Worm (Caenorhabditis elegans) whole organism, L1 larva: Measurements from ENCODE around the gene C47A4.5.

Source experiments
- ama-1 ChIP-seq: fragments of 150-350 bp; optimal IDR thresholded peaks from 2 replicates; lab custom pipeline; 2014
- ceh-82 ChIP-seq, 3 experiments: fragments of 150-350 bp in 1 of 3; sonication (generic microtip) in 2 of 3; optimal IDR thresholded peaks; 2 replicates each; lab custom pipeline; 2014 to 2017; ENCODE audit warnings: missing biosample characterization in 3 of 3, missing genetic modification characterization in 3 of 3
- jun-1 ChIP-seq: fragments of 150-350 bp; optimal IDR thresholded peaks from 2 replicates; lab custom pipeline; 2014; ENCODE audit warnings: missing biosample characterization, missing genetic modification reagents, missing genetic modification characterization
- nhr-76 ChIP-seq: sonication (generic microtip); optimal IDR thresholded peaks from 2 replicates; lab custom pipeline; 2017; ENCODE audit warnings: missing biosample characterization, missing genetic modification characterization
- sptf-1 ChIP-seq: fragments of 150-350 bp; optimal IDR thresholded peaks from 2 replicates; lab custom pipeline; 2014; ENCODE audit warnings: missing biosample characterization, missing genetic modification characterization
- sup-37 ChIP-seq: fragments of 200-800 bp; sonication (Bioruptor generic); optimal IDR thresholded peaks from 2 replicates; lab custom pipeline; 2018; ENCODE audit warnings: mild to moderate bottlenecking, missing genetic modification characterization, missing compliant biosample characterization
- xbp-1 ChIP-seq: sonication (generic microtip); optimal IDR thresholded peaks from 2 replicates; lab custom pipeline; 2016; ENCODE audit warnings: missing genetic modification characterization, missing compliant biosample characterization
- ztf-11 ChIP-seq, 2 experiments: sonication (generic microtip); optimal IDR thresholded peaks; 2 replicates each; lab custom pipeline; 2016 to 2017; ENCODE audit warnings: missing genetic modification characterization in 2 of 2, missing biosample characterization in 1 of 2, missing compliant biosample characterization in 1 of 2

ce11 chrIV:13755619-13756018, 10.1 kb downstream of the C47A4.5 start:
- TF ChIP-seq ama-1 (lab: Kevin White, UChicago) (no peak), xbp-1 (no peak), ztf-11 (tag; optimal IDR thresholded peaks at IDR 0.05; lab: Kevin White, UChicago) (no peak), sup-37 (GFP tag; lab: Kevin White, UChicago) (no peak), nhr-76 (tag; lab: Kevin White, UChicago) (no peak), jun-1 (tag; lab: Kevin White, UChicago) (no peak), sptf-1 (tag; lab: Kevin White, UChicago) (no peak), ceh-82 (tag; optimal IDR thresholded peaks at IDR 0.05; lab: Kevin White, UChicago) (no peak)
